Worm (Caenorhabditis elegans): ENCODE data around the gene pzf-1.

- TF ChIP-seq T23F11.4 (GFP tag; optimal IDR thresholded peaks at IDR 0.05) (no peak), fkh-10 (GFP tag; optimal IDR thresholded peaks at IDR 0.05) (no peak), ceh-14 (tag; optimal IDR thresholded peaks at IDR 0.05) (no peak), ref-2 (tag; optimal IDR thresholded peaks at IDR 0.05) (no peak), ets-4 (tag; optimal IDR thresholded peaks at IDR 0.05) (no peak), elt-4 (tag; optimal IDR thresholded peaks at IDR 0.05) (no peak), unc-42 (tag; optimal IDR thresholded peaks at IDR 0.05) (no peak), C38D4.7 (GFP tag; optimal IDR thresholded peaks at IDR 0.05) (no peak)
Observed at ce11 chrV:15880705-15881104, 47.5 kb downstream of the pzf-1 start.

Measured in whole organism, late embryonic.